Worm (Caenorhabditis elegans) whole organism, L4 larva: Measurements from ENCODE around the gene clec-219.

ENCODE experiments used
- F49E8.2 ChIP-seq: sonication (generic microtip); optimal IDR thresholded peaks from 2 replicates; lab custom pipeline; 2016; ENCODE audit warnings: missing compliant biosample characterization, mild to moderate bottlenecking, missing genetic modification characterization, borderline replicate concordance
- ceh-82 ChIP-seq: sonication (generic microtip); optimal IDR thresholded peaks from 2 replicates; lab custom pipeline; 2017; ENCODE audit warnings: missing biosample characterization, missing genetic modification characterization
- daf-12 ChIP-seq: fragments of 150-350 bp; optimal IDR thresholded peaks from 2 replicates; lab custom pipeline; 2014; ENCODE audit warnings: missing biosample characterization, missing genetic modification reagents, missing genetic modification characterization
- dve-1 ChIP-seq: sonication (generic microtip); optimal IDR thresholded peaks from 2 replicates; lab custom pipeline; 2017; ENCODE audit warnings: antibody characterized with exemption, mild to moderate bottlenecking, missing genetic modification characterization, missing compliant biosample characterization; ENCODE audit not compliant: insufficient read depth
- jun-1 ChIP-seq: fragments of 150-350 bp; optimal IDR thresholded peaks from 2 replicates; lab custom pipeline; 2014; ENCODE audit warnings: missing biosample characterization, missing genetic modification reagents, missing genetic modification characterization
- lin-15B ChIP-seq: fragments of 150-350 bp; sonication (generic microtip); optimal IDR thresholded peaks from 3 replicates; lab custom pipeline; 2014; ENCODE audit warnings: missing biosample characterization, missing genetic modification characterization
- nhr-10 ChIP-seq: fragments of 150-350 bp; optimal IDR thresholded peaks from 2 replicates; lab custom pipeline; 2014; ENCODE audit warnings: missing biosample characterization, missing genetic modification characterization
- snpc-4 ChIP-seq: fragments of 150-350 bp; optimal IDR thresholded peaks from 2 replicates; lab custom pipeline; 2014; ENCODE audit warnings: missing biosample characterization, missing genetic modification characterization
- ztf-11 ChIP-seq: fragments of 150-350 bp; optimal IDR thresholded peaks from 2 replicates; lab custom pipeline; 2014; ENCODE audit warnings: missing biosample characterization, missing genetic modification characterization

DNA sequence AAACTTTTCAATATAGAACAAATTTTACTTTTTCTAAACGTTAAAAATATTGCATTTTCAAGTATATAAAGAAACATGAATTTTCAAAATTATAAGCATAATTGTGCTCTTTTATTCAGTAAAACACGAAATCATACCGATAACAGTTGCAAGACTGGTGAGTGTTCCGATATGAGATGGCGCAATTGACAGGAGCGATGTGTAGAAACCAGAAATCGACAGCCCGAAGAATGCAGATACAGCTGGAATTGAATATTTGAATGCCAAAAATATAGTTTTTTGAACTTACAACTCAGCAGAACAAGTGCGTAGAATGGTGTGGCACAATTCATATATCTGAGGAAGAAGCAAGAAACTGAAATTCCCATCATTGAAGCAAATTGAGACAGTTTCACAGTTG, 35.3 kb upstream of the clec-219 start:
- no peak for TF ChIP-seq nhr-10 (tag; lab: Kevin White, UChicago)
- no peak for TF ChIP-seq lin-15B (tag; lab: Kevin White, UChicago)
- TF ChIP-seq F49E8.2 (tag; lab: Kevin White, UChicago) = no peak
- no peak for TF ChIP-seq dve-1
- no peak for TF ChIP-seq snpc-4
- TF ChIP-seq jun-1 (tag; lab: Kevin White, UChicago) = no peak
- no peak for TF ChIP-seq daf-12
- TF ChIP-seq ceh-82 = no peak
- TF ChIP-seq ztf-11 (tag; lab: Kevin White, UChicago) = no peak
